Worm (Caenorhabditis elegans): ENCODE results near the gene T25B9.9.

The T25B9.9 gene

ce11 chrIV:10820837-10821671 lies 51.6 kb downstream of the T25B9.9 start:
- TF ChIP-seq hpl-2 (GFP tag; optimal IDR thresholded peaks at IDR 0.05) (no peak), unc-30 (tag; optimal IDR thresholded peaks at IDR 0.05) (no peak), lin-13 (GFP tag; optimal IDR thresholded peaks at IDR 0.05) (no peak), egl-13 (tag; optimal IDR thresholded peaks at IDR 0.05) (no peak), ceh-82 (tag; optimal IDR thresholded peaks at IDR 0.05) (peak in 1 of 3 experiments; percentile 38), Y116A8C.19 (tag; optimal IDR thresholded peaks at IDR 0.05; ENCODE audit: borderline replicate concordance) (no peak), efl-3 (GFP tag; optimal IDR thresholded peaks at IDR 0.05) (no peak)

ce11 chrIV:10821672-10822304 lies 52.3 kb downstream of the T25B9.9 start:
- peak; percentile 25 for TF ChIP-seq F16B12.6 (tag; optimal IDR thresholded peaks at IDR 0.05)
- peak; percentile 94 for TF ChIP-seq snu-23 (GFP tag; optimal IDR thresholded peaks at IDR 0.05)
- peak; percentile 75 to 84 for TF ChIP-seq lin-35 (GFP tag; optimal IDR thresholded peaks at IDR 0.05)
- no peak for TF ChIP-seq unc-98 (GFP tag; IDR thresholded peaks at IDR 0.05)
- no peak for TF ChIP-seq tlp-1 (tag; optimal IDR thresholded peaks at IDR 0.05)
- TF ChIP-seq lin-39 (tag; optimal IDR thresholded peaks at IDR 0.05) = no peak
- peak; percentile 83 for TF ChIP-seq mep-1 (tag; optimal IDR thresholded peaks at IDR 0.05)
- TF ChIP-seq fkh-10 (GFP tag; optimal IDR thresholded peaks at IDR 0.05) = peak; percentile 85
- TF ChIP-seq C34B4.2 (tag; optimal IDR thresholded peaks at IDR 0.05) = no peak
- peak; percentile 92 for TF ChIP-seq nhr-85 (tag)
- peak; percentile 83 for TF ChIP-seq ztf-4 (tag; optimal IDR thresholded peaks at IDR 0.05)
- TF ChIP-seq efl-1 (optimal IDR thresholded peaks at IDR 0.05) = peak; percentile 70 to 74
- TF ChIP-seq efl-1 (GFP tag; optimal IDR thresholded peaks at IDR 0.05 in 1 of 2) = peak; percentile 42 to 90
- TF ChIP-seq nhr-20 (tag; optimal IDR thresholded peaks at IDR 0.05) = peak; percentile 89
- peak; percentile 78 for TF ChIP-seq rnt-1 (tag; optimal IDR thresholded peaks at IDR 0.05)
- TF ChIP-seq egl-13 (tag; optimal IDR thresholded peaks at IDR 0.05) = peak; percentile 34
- peak; percentile 69 for TF ChIP-seq pax-3 (tag; optimal IDR thresholded peaks at IDR 0.05)
- no peak for TF ChIP-seq hlh-4 (tag; optimal IDR thresholded peaks at IDR 0.05)
- TF ChIP-seq irx-1 (tag; optimal IDR thresholded peaks at IDR 0.05) = peak; percentile 64
- peak; percentile 52 for TF ChIP-seq snpc-4 (tag; optimal IDR thresholded peaks at IDR 0.05)
- peak; percentile 83 for TF ChIP-seq jun-1 (tag; optimal IDR thresholded peaks at IDR 0.05)
- TF ChIP-seq pag-3 (tag; optimal IDR thresholded peaks at IDR 0.05; ENCODE audit: borderline replicate concordance, insufficient read depth) = no peak
- TF ChIP-seq lir-3 (tag; optimal IDR thresholded peaks at IDR 0.05; ENCODE audit: poor library complexity) = peak; percentile 68
- peak; percentile 41 for TF ChIP-seq ceh-8 (GFP tag; optimal IDR thresholded peaks at IDR 0.05)
- TF ChIP-seq tbx-2 (tag; optimal IDR thresholded peaks at IDR 0.05) = peak; percentile 86
- no peak for TF ChIP-seq mef-2 (tag; optimal IDR thresholded peaks at IDR 0.05)
- TF ChIP-seq xbp-1 (tag; optimal IDR thresholded peaks at IDR 0.05) = peak; percentile 63
- no peak for TF ChIP-seq sptf-1 (tag; optimal IDR thresholded peaks at IDR 0.05)
- peak in 1 of 2 experiments; percentile 84 for TF ChIP-seq mdl-1 (tag; optimal IDR thresholded peaks at IDR 0.05)
- TF ChIP-seq Y116A8C.19 (tag; optimal IDR thresholded peaks at IDR 0.05; ENCODE audit: borderline replicate concordance) = no peak
- TF ChIP-seq elt-3 (tag; optimal IDR thresholded peaks at IDR 0.05) = peak in 4 of 6 experiments; percentile 20 to 82 (median 67)
- TF ChIP-seq pqm-1 (tag; optimal IDR thresholded peaks at IDR 0.05) = no peak
- peak; percentile 58 to 83 (median 75) for TF ChIP-seq ceh-82 (tag; optimal IDR thresholded peaks at IDR 0.05)
- peak; percentile 39 to 55 (median 44) for TF ChIP-seq dpl-1 (GFP tag; optimal IDR thresholded peaks at IDR 0.05)
- no peak for TF ChIP-seq nhr-12 (tag; optimal IDR thresholded peaks at IDR 0.05)
- peak; percentile 82 for TF ChIP-seq nhr-237 (tag; optimal IDR thresholded peaks at IDR 0.05)
- no peak for TF ChIP-seq C04F5.9 (tag; optimal IDR thresholded peaks at IDR 0.05)
- TF ChIP-seq nhr-47 (tag; optimal IDR thresholded peaks at IDR 0.05) = peak; percentile 84
- peak in 1 of 2 experiments; percentile 32 for TF ChIP-seq ztf-11 (tag; optimal IDR thresholded peaks at IDR 0.05)
- peak; percentile 97 for TF ChIP-seq blmp-1 (tag; optimal IDR thresholded peaks at IDR 0.05)
- no peak for TF ChIP-seq grh-1 (GFP tag; IDR thresholded peaks at IDR 0.05)
- TF ChIP-seq alr-1 (tag; optimal IDR thresholded peaks at IDR 0.05; ENCODE audit: borderline replicate concordance) = no peak
- no peak for TF ChIP-seq ces-1 (GFP tag; optimal IDR thresholded peaks at IDR 0.05)
